Worm (Caenorhabditis elegans): ENCODE data around the gene F49H6.5.

F49H6.5 gene

DNA sequence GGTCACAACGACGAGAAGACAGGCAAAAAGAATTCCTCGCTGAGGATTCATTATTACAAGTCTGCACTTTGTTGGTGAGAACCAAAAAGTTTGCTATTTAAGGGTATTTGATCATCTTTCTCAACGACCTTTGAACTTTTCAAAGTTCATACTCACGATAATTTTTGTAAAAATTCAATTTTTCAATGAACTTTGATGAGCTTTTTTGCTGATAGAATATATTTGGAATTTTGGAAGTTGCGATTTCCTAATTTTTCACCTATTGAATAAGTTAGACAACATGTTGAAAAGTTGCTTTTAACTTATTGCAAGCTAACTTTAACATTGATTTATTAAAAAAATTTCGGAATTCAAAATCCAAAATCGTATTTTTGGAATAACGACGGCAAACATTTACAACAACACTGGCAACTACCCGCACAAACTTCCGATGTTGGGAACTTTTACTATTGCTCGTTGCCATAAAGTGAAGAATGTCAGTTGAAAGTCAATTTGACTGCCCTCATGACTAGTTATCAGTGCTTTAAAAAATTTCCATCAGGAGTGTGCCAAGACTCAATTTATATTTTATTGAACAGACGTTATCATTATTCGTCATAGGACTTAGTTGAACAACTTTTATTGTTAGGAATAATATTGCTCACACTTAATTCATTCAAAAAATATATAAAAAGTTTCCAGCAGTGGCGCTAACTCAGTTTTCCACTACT, at the start of gene F49H6.5, which contains the start of gene F49H6.8:
Gene F49H6.5, plus strand, starts transcription at position 629 of the 710 bp plus-strand sequence.
Gene F49H6.8, minus strand, starts transcription at position 51 of the 710 bp plus-strand sequence.
- TF ChIP-seq bed-3 (GFP tag; optimal IDR thresholded peaks at IDR 0.05) (no peak), nhr-12 (tag; optimal IDR thresholded peaks at IDR 0.05) (no peak), nhr-76 (tag; optimal IDR thresholded peaks at IDR 0.05) (no peak), nhr-28 (tag; optimal IDR thresholded peaks at IDR 0.05) (no peak), lsy-2 (tag; optimal IDR thresholded peaks at IDR 0.05) (no peak), unc-120 (tag; optimal IDR thresholded peaks at IDR 0.05; ENCODE audit: poor library complexity, severe bottlenecking) (no peak), ces-1 (GFP tag; optimal IDR thresholded peaks at IDR 0.05) (no peak), blmp-1 (tag; optimal IDR thresholded peaks at IDR 0.05) (no peak), elt-3 (tag; optimal IDR thresholded peaks at IDR 0.05) (no peak), nhr-237 (tag; optimal IDR thresholded peaks at IDR 0.05) (no peak), ham-2 (GFP tag; optimal IDR thresholded peaks at IDR 0.05) (no peak), ceh-43 (GFP tag; optimal IDR thresholded peaks at IDR 0.05) (no peak), sem-2 (GFP tag; optimal IDR thresholded peaks at IDR 0.05) (no peak), lin-13 (tag; optimal IDR thresholded peaks at IDR 0.05) (no peak), mls-2 (tag; optimal IDR thresholded peaks at IDR 0.05) (no peak), ceh-83 (GFP tag; optimal IDR thresholded peaks at IDR 0.05) (no peak), mab-5 (tag; optimal IDR thresholded peaks at IDR 0.05) (no peak), snpc-4 (tag; optimal IDR thresholded peaks at IDR 0.05) (no peak), hlh-1 (tag; optimal IDR thresholded peaks at IDR 0.05) (no peak), ceh-39 (tag; optimal IDR thresholded peaks at IDR 0.05) (no peak)

ce11 chrV:16973338-16973737, 49.7 kb upstream of the F49H6.5 start:
- TF ChIP-seq mls-2 (tag; optimal IDR thresholded peaks at IDR 0.05) (no peak), mab-5 (tag; optimal IDR thresholded peaks at IDR 0.05) (no peak), bed-3 (GFP tag; optimal IDR thresholded peaks at IDR 0.05) (no peak), lsy-2 (tag; optimal IDR thresholded peaks at IDR 0.05) (no peak), flh-1 (GFP tag; optimal IDR thresholded peaks at IDR 0.05) (no peak), hlh-1 (tag; optimal IDR thresholded peaks at IDR 0.05) (no peak), tbx-8 (GFP tag; optimal IDR thresholded peaks at IDR 0.05) (no peak), lin-32 (GFP tag; optimal IDR thresholded peaks at IDR 0.05) (no peak), blmp-1 (tag; optimal IDR thresholded peaks at IDR 0.05) (no peak), ceh-39 (tag; optimal IDR thresholded peaks at IDR 0.05) (no peak)

DNA sequence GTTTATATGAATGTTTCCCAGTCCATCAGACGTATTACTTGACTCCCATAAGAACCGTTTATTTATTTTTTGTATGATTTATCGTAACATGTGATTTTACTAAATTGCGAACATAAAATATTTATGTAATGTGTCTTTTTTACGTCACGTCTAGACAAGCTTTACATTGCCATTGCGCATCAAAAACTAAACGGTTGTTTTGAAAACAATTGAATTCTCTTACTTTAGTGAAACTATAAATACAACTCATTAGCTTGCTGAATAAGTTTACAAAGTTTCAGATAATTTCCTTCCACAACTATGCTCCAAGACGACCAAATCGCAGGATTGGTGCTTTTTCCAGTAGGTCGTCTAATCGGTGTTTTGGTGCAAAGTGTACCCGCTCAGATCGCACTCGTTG, 48.1 kb upstream of the F49H6.5 start, which contains the start of gene srx-54:
Gene srx-54, plus strand, starts transcription at position 301 of the 400 bp plus-strand sequence.
- TF ChIP-seq unc-62 (GFP tag; optimal IDR thresholded peaks at IDR 0.05) (no peak), unc-39 (tag; optimal IDR thresholded peaks at IDR 0.05) (no peak), ham-2 (GFP tag; optimal IDR thresholded peaks at IDR 0.05) (no peak), flh-1 (GFP tag; optimal IDR thresholded peaks at IDR 0.05) (no peak), sem-2 (GFP tag; optimal IDR thresholded peaks at IDR 0.05) (no peak), cnd-1 (tag; optimal IDR thresholded peaks at IDR 0.05) (no peak), hlh-1 (tag; optimal IDR thresholded peaks at IDR 0.05) (no peak), bed-3 (GFP tag; optimal IDR thresholded peaks at IDR 0.05) (no peak), nhr-237 (tag; optimal IDR thresholded peaks at IDR 0.05) (no peak), sptf-1 (tag; optimal IDR thresholded peaks at IDR 0.05) (no peak), ceh-43 (GFP tag; optimal IDR thresholded peaks at IDR 0.05) (no peak), tbx-8 (GFP tag; optimal IDR thresholded peaks at IDR 0.05) (no peak), elt-1 (tag; optimal IDR thresholded peaks at IDR 0.05; ENCODE audit: borderline replicate concordance, insufficient read depth) (no peak), zip-8 (tag; optimal IDR thresholded peaks at IDR 0.05) (no peak), ces-1 (GFP tag; optimal IDR thresholded peaks at IDR 0.05) (no peak), nhr-28 (tag; optimal IDR thresholded peaks at IDR 0.05) (no peak)

- TF ChIP-seq pha-4 (tag; optimal IDR thresholded peaks at IDR 0.05), result no peak
- no peak for TF ChIP-seq nhr-2 (tag; optimal IDR thresholded peaks at IDR 0.05)
- TF ChIP-seq ceh-39 (tag; optimal IDR thresholded peaks at IDR 0.05), result no peak
- no peak for TF ChIP-seq unc-39 (tag; optimal IDR thresholded peaks at IDR 0.05)
- TF ChIP-seq blmp-1 (tag; optimal IDR thresholded peaks at IDR 0.05), result no peak
- TF ChIP-seq nhr-28 (tag; optimal IDR thresholded peaks at IDR 0.05), result no peak
- TF ChIP-seq ztf-11 (tag; optimal IDR thresholded peaks at IDR 0.05), result no peak
- TF ChIP-seq elt-3 (tag; optimal IDR thresholded peaks at IDR 0.05), result no peak
Measured at ce11 chrV:16980368-16980767, 42.7 kb upstream of the F49H6.5 start, which contains the start of gene srz-54. srz-54 (plus strand) TSS chrV:16980668.

Measured in whole organism, mixed stage, embryonic.